Worm (Caenorhabditis elegans) whole organism, L4 larva: ENCODE measurements around the gene sri-74.

Experiments
- F26F4.8 ChIP-seq: fragments of 200-800 bp; sonication (Bioruptor generic); conservative IDR thresholded peaks from 2 replicates; pipeline ENCODE4 v1.3.6; 2022; ENCODE audit warnings: missing genetic modification characterization, missing compliant biosample characterization
- F37D6.2 ChIP-seq: sonication (generic microtip); optimal IDR thresholded peaks from 2 replicates; lab custom pipeline; 2016; ENCODE audit warnings: mild to moderate bottlenecking, missing genetic modification characterization, missing compliant biosample characterization
- F44E2.7 ChIP-seq: fragments of 200-800 bp; sonication (Bioruptor generic); IDR thresholded peaks from 2 replicates; pipeline ENCODE4 v2.1.2; 2022; ENCODE audit warnings: missing genetic modification characterization, missing compliant biosample characterization
- T20F7.1 ChIP-seq: fragments of 200-800 bp; sonication (Bioruptor generic); optimal IDR thresholded peaks from 2 replicates; lab custom pipeline; 2018; ENCODE audit warnings: mild to moderate bottlenecking, missing genetic modification characterization, missing compliant biosample characterization
- Y105C5A.15 ChIP-seq: fragments of 200-800 bp; sonication (Bioruptor generic); IDR thresholded peaks from 2 replicates; pipeline ENCODE4 v1.3.6; 2022; ENCODE audit warnings: missing genetic modification characterization, missing compliant biosample characterization
- Y5F2A.4 ChIP-seq: fragments of 200-800 bp; sonication (Bioruptor generic); optimal IDR thresholded peaks from 2 replicates; lab custom pipeline; 2018; ENCODE audit warnings: mild to moderate bottlenecking, missing genetic modification characterization, missing compliant biosample characterization
- Y75B8A.6 ChIP-seq: fragments of 200-800 bp; sonication (Bioruptor generic); IDR thresholded peaks from 2 replicates; pipeline ENCODE4 v1.3.6; 2022; ENCODE audit warnings: missing genetic modification reagents, missing genetic modification characterization, missing compliant biosample characterization
- arid-1 ChIP-seq: fragments of 200-800 bp; sonication (Bioruptor generic); conservative IDR thresholded peaks from 2 replicates; pipeline ENCODE4 v1.3.6; 2022; ENCODE audit warnings: missing genetic modification reagents, missing genetic modification characterization, missing compliant biosample characterization
- ceh-20 ChIP-seq: fragments of 200-800 bp; sonication (Bioruptor generic); IDR thresholded peaks from 2 replicates; pipeline ENCODE4 v1.3.6; 2022; ENCODE audit warnings: missing genetic modification reagents, missing genetic modification characterization, missing compliant biosample characterization
- ceh-32 ChIP-seq: sonication (generic microtip); optimal IDR thresholded peaks from 2 replicates; lab custom pipeline; 2016; ENCODE audit warnings: mild to moderate bottlenecking, missing genetic modification characterization, missing compliant biosample characterization; ENCODE audit not compliant: poor library complexity
- ceh-44 ChIP-seq: fragments of 200-800 bp; sonication (Bioruptor generic); IDR thresholded peaks from 2 replicates; pipeline ENCODE4 v1.3.6; 2022; ENCODE audit warnings: missing genetic modification reagents, missing genetic modification characterization, missing compliant biosample characterization
- ceh-62 ChIP-seq: sonication (generic microtip); optimal IDR thresholded peaks from 2 replicates; lab custom pipeline; 2017; ENCODE audit warnings: missing biosample characterization, missing genetic modification characterization
- dmd-8 ChIP-seq: fragments of 200-800 bp; sonication (Bioruptor generic); IDR thresholded peaks from 2 replicates; pipeline ENCODE4 v1.3.6; 2022; ENCODE audit warnings: missing genetic modification characterization, missing compliant biosample characterization
- dve-1 ChIP-seq: sonication (generic microtip); optimal IDR thresholded peaks from 2 replicates; lab custom pipeline; 2017; ENCODE audit warnings: antibody characterized with exemption, mild to moderate bottlenecking, missing genetic modification characterization, missing compliant biosample characterization; ENCODE audit not compliant: insufficient read depth
- egl-43 ChIP-seq: fragments of 200-800 bp; sonication (Bioruptor generic); IDR thresholded peaks from 2 replicates; pipeline ENCODE4 v1.3.6; 2022; ENCODE audit warnings: missing genetic modification reagents, missing genetic modification characterization, missing compliant biosample characterization
- hlh-11 ChIP-seq: fragments of 200-800 bp; sonication (Bioruptor generic); optimal IDR thresholded peaks from 2 replicates; lab custom pipeline; 2018; ENCODE audit warnings: mild to moderate bottlenecking, missing genetic modification characterization, missing compliant biosample characterization
- hmg-1.1 ChIP-seq: fragments of 200-800 bp; sonication (Bioruptor generic); IDR thresholded peaks from 2 replicates; pipeline ENCODE4 v1.3.6; 2022; ENCODE audit warnings: missing genetic modification reagents, missing genetic modification characterization, missing compliant biosample characterization
- lin-1 ChIP-seq: fragments of 200-800 bp; sonication (Bioruptor generic); IDR thresholded peaks from 2 replicates; pipeline ENCODE4 v1.3.6; 2022; ENCODE audit warnings: missing genetic modification reagents, missing genetic modification characterization, missing compliant biosample characterization
- lsy-2 ChIP-seq, 2 experiments: fragments of 150-350 bp in 1 of 2; sonication (generic microtip) in 1 of 2; optimal IDR thresholded peaks; 2 replicates each; lab custom pipeline; 2014 to 2017; ENCODE audit warnings: missing biosample characterization in 2 of 2, missing genetic modification characterization in 2 of 2
- madf-5 ChIP-seq, 2 experiments: fragments of 200-800 bp; sonication (Bioruptor generic); IDR thresholded peaks; 2 replicates each; pipeline ENCODE4 v1.3.6; 2022; ENCODE audit warnings: missing compliant biosample characterization in 2 of 2, missing genetic modification characterization in 2 of 2
- madf-9 ChIP-seq: fragments of 200-800 bp; sonication (Bioruptor generic); conservative IDR thresholded peaks from 2 replicates; pipeline ENCODE4 v1.3.6; 2022; ENCODE audit warnings: missing genetic modification reagents, missing genetic modification characterization, missing compliant biosample characterization
- mep-1 ChIP-seq: fragments of 150-350 bp; sonication (generic microtip); optimal IDR thresholded peaks from 3 replicates; lab custom pipeline; 2014; ENCODE audit warnings: missing biosample characterization, missing genetic modification characterization
- mxl-2 ChIP-seq: fragments of 200-800 bp; sonication (Bioruptor generic); conservative IDR thresholded peaks from 2 replicates; pipeline ENCODE4 v1.3.6; 2022; ENCODE audit warnings: missing genetic modification reagents, missing genetic modification characterization, missing compliant biosample characterization
- nhr-42 ChIP-seq: fragments of 200-800 bp; sonication (Bioruptor generic); IDR thresholded peaks from 2 replicates; pipeline ENCODE4 v1.3.6; 2022; ENCODE audit warnings: missing genetic modification characterization, missing compliant biosample characterization
- pha-4 ChIP-seq, 2 experiments: fragments of 150-350 bp in 1 of 2; fragments of 200-800 bp in 1 of 2; sonication (Bioruptor generic) in 1 of 2; IDR thresholded peaks in 1 of 2; optimal IDR thresholded peaks in 1 of 2; 2 replicates each; pipeline versions ENCODE4 v1.3.6 to Lab custom; 2014 to 2022; ENCODE audit warnings: missing genetic modification characterization in 2 of 2, missing genetic modification reagents in 2 of 2, missing biosample characterization in 1 of 2, missing compliant biosample characterization in 1 of 2
- sdz-12 ChIP-seq: fragments of 200-800 bp; sonication (Bioruptor generic); optimal IDR thresholded peaks from 2 replicates; lab custom pipeline; 2018; ENCODE audit warnings: mild to moderate bottlenecking, missing genetic modification characterization, missing compliant biosample characterization
- set-16 ChIP-seq: fragments of 200-800 bp; sonication (Bioruptor generic); IDR thresholded peaks from 2 replicates; pipeline ENCODE4 v1.3.6; 2022; ENCODE audit warnings: missing genetic modification reagents, missing genetic modification characterization, missing compliant biosample characterization
- skn-1 ChIP-seq: fragments of 150-350 bp; optimal IDR thresholded peaks from 2 replicates; lab custom pipeline; 2014; ENCODE audit warnings: missing biosample characterization, missing genetic modification characterization
- spr-3 ChIP-seq: fragments of 200-800 bp; sonication (Bioruptor generic); optimal IDR thresholded peaks from 2 replicates; lab custom pipeline; 2018; ENCODE audit warnings: mild to moderate bottlenecking, missing genetic modification characterization, missing compliant biosample characterization
- tag-97 ChIP-seq: fragments of 200-800 bp; sonication (Bioruptor generic); IDR thresholded peaks from 2 replicates; pipeline ENCODE4 v1.3.6; 2022; ENCODE audit warnings: missing genetic modification characterization, missing compliant biosample characterization
- tra-1 ChIP-seq: fragments of 200-800 bp; sonication (Bioruptor generic); IDR thresholded peaks from 2 replicates; pipeline ENCODE4 v1.3.6; 2022; ENCODE audit warnings: missing genetic modification reagents, missing genetic modification characterization, missing compliant biosample characterization
- zag-1 ChIP-seq: fragments of 150-350 bp; optimal IDR thresholded peaks from 2 replicates; lab custom pipeline; 2014; ENCODE audit warnings: missing biosample characterization, missing genetic modification characterization
- ztf-7 ChIP-seq: fragments of 150-350 bp; optimal IDR thresholded peaks from 2 replicates; lab custom pipeline; 2014; ENCODE audit warnings: missing biosample characterization, missing genetic modification characterization

Gene sri-74

ce11 chrII:2583044-2583443 lies at the start of gene sri-74:
Gene sri-74 (minus strand): TSS chrII:2583144.
- TF ChIP-seq tra-1 (no peak), ceh-62 (tag; lab: Kevin White, UChicago) (no peak), madf-5 (GFP tag; IDR thresholded peaks at IDR 0.05; lab: Robert Waterston, UW) (no peak), mep-1 (tag; lab: Kevin White, UChicago) (no peak), T20F7.1 (GFP tag; lab: Kevin White, UChicago) (no peak), nhr-42 (GFP tag; lab: Robert Waterston, UW) (no peak), dve-1 (tag; lab: Kevin White, UChicago) (no peak), hlh-11 (tag; lab: Kevin White, UChicago) (no peak), F37D6.2 (no peak), Y105C5A.15 (GFP tag; lab: Robert Waterston, UW) (no peak), pha-4 (GFP tag; IDR thresholded peaks at IDR 0.05; lab: Robert Waterston, UW) (no peak), pha-4 (tag; optimal IDR thresholded peaks at IDR 0.05; lab: Kevin White, UChicago) (no peak), sdz-12 (no peak), mxl-2 (GFP tag; lab: Robert Waterston, UW) (no peak), skn-1 (no peak), lsy-2 (tag; optimal IDR thresholded peaks at IDR 0.05; lab: Kevin White, UChicago) (no peak), F44E2.7 (GFP tag; lab: Robert Waterston, UW) (no peak)

DNA sequence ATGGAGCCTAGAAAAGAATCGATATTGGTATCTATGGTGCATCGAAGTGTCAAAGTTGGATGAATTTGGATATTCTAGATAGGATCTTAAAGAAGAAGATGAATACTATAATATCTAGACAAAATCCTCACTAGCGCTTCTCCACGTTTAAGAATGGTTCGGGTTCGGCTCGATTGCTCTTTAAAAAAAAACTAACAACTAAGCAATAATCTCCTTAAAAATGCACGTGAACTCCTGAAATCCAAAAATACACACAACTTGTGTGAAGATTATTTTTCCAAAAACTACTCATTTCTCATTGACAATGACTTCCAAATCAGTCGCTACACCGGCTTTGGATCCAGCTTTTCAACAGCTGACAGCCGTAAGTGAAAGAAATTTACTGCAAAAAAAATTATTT lies 48.2 kb upstream of the sri-74 start, which contains the start of gene D2062.1:
D2062.1 (plus strand) TSS at position 301 of the 400 bp plus-strand sequence.
- no peak for TF ChIP-seq madf-9 (GFP tag; lab: Robert Waterston, UW)

- TF ChIP-seq dmd-8 (GFP tag; lab: Robert Waterston, UW) (no peak), dve-1 (tag; lab: Kevin White, UChicago) (no peak), Y5F2A.4 (GFP tag; lab: Kevin White, UChicago) (no peak), arid-1 (GFP tag; lab: Robert Waterston, UW) (no peak), ceh-44 (no peak), egl-43 (GFP tag; lab: Robert Waterston, UW) (no peak), zag-1 (tag; lab: Kevin White, UChicago) (no peak), ceh-20 (GFP tag; lab: Robert Waterston, UW) (no peak), ztf-7 (tag; lab: Kevin White, UChicago) (no peak), ceh-32 (tag; lab: Kevin White, UChicago) (no peak), hmg-1.1 (GFP tag; lab: Robert Waterston, UW) (no peak), Y75B8A.6 (GFP tag; lab: Robert Waterston, UW) (no peak), tra-1 (no peak), lin-1 (GFP tag; lab: Robert Waterston, UW) (no peak), tag-97 (GFP tag; lab: Robert Waterston, UW) (no peak)
Observed at ce11 chrII:2629270-2629669, 46.3 kb upstream of the sri-74 start, which contains the start of gene sri-37. Gene sri-37 (plus strand): TSS chrII:2629570.

DNA sequence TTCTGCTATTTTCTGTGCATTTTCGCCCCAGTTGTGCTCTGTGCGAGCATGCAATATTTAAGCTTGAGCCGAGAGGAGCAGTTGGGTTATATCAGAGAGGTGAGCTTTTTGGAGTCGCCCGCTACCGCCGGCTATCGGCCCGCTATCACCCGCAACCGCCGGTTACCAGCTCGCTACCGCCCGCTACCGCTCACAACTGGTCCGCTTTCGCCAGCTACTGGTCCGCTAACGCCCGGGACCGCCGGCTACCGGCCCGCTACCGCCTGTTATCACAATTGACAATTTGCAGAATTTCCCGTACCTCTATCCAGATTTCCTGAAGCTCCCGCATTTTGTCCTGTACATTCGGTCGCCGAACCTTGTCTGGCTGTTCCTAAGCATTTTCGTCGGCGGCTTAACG lies 45.5 kb upstream of the sri-74 start:
- TF ChIP-seq spr-3 (GFP tag; lab: Kevin White, UChicago), result no peak
- peak; percentile 91 for TF ChIP-seq set-16 (GFP tag; lab: Robert Waterston, UW)
- no peak for TF ChIP-seq lsy-2 (tag; optimal IDR thresholded peaks at IDR 0.05; lab: Kevin White, UChicago)
- 0 out of 2 replicates have a peak, but pooled peaks have one; percentile 26 for TF ChIP-seq F26F4.8
- peak; percentile 67; the same call in 1 of the 2 replicates for TF ChIP-seq egl-43 (GFP tag; lab: Robert Waterston, UW)
